Fruit fly (Drosophila melanogaster) whole organism, adult: Measurements from ENCODE around the gene Stt3A.

ENCODE experiments used
- CG11617 ChIP-seq: fragments of 200-800 bp; sonication (Bioruptor generic); optimal IDR thresholded peaks from 2 replicates; lab custom pipeline; 2017; ENCODE audit warnings: mild to moderate bottlenecking, missing biosample characterization, missing genetic modification reagents, missing genetic modification characterization
- CG12768 ChIP-seq: fragments of 200-800 bp; sonication (Bioruptor generic); optimal IDR thresholded peaks from 2 replicates; lab custom pipeline; 2017; ENCODE audit warnings: missing biosample characterization, missing genetic modification characterization, mild to moderate bottlenecking, moderate library complexity, missing genetic modification reagents
- CG1620 ChIP-seq: fragments of 200-800 bp; sonication (Bioruptor generic); optimal IDR thresholded peaks from 2 replicates; lab custom pipeline; 2016; ENCODE audit warnings: missing biosample characterization, missing genetic modification characterization
- CG7045 ChIP-seq: fragments of 200-800 bp; sonication (Bioruptor generic); optimal IDR thresholded peaks from 2 replicates; lab custom pipeline; 2017; ENCODE audit warnings: missing biosample characterization, mild to moderate bottlenecking, missing genetic modification characterization
- CG7101 ChIP-seq: fragments of 200-800 bp; sonication (Bioruptor generic); optimal IDR thresholded peaks from 2 replicates; lab custom pipeline; 2018; ENCODE audit warnings: missing biosample characterization, mild to moderate bottlenecking, missing genetic modification characterization, moderate library complexity
- Crg-1 ChIP-seq: fragments of 200-800 bp; sonication (Bioruptor generic); optimal IDR thresholded peaks from 2 replicates; lab custom pipeline; 2016; ENCODE audit warnings: missing biosample characterization, missing genetic modification characterization
- Hr96 ChIP-seq: fragments of 200-800 bp; sonication (Bioruptor generic); optimal IDR thresholded peaks from 2 replicates; lab custom pipeline; 2016; ENCODE audit warnings: missing biosample characterization, missing genetic modification characterization
- Mnt ChIP-seq: fragments of 200-800 bp; sonication (Bioruptor generic); optimal IDR thresholded peaks from 2 replicates; lab custom pipeline; 2016; ENCODE audit warnings: missing biosample characterization, mild to moderate bottlenecking, missing genetic modification characterization
- cic ChIP-seq: fragments of 200-800 bp; sonication (Bioruptor generic); optimal IDR thresholded peaks from 2 replicates; lab custom pipeline; 2017; ENCODE audit warnings: missing biosample characterization, mild to moderate bottlenecking, missing genetic modification characterization, moderate library complexity
- kay ChIP-seq: fragments of 200-800 bp; sonication (Bioruptor generic); peaks from one replicate; lab custom pipeline; 2016; ENCODE audit warnings: missing biosample characterization, missing genetic modification characterization, borderline replicate concordance
- ovo ChIP-seq: fragments of 200-800 bp; sonication (Bioruptor generic); optimal IDR thresholded peaks from 2 replicates; lab custom pipeline; 2016; ENCODE audit warnings: missing biosample characterization, missing genetic modification characterization
- pad ChIP-seq: fragments of 200-800 bp; sonication (Bioruptor generic); optimal IDR thresholded peaks from 3 replicates; lab custom pipeline; 2017; ENCODE audit warnings: missing biosample characterization, missing genetic modification characterization, mild to moderate bottlenecking, moderate library complexity, missing genetic modification reagents
- toe ChIP-seq: fragments of 200-800 bp; sonication (Bioruptor generic); optimal IDR thresholded peaks from 2 replicates; lab custom pipeline; 2016; ENCODE audit warnings: missing biosample characterization, missing genetic modification characterization

dm6 chrX:21040505-21040904, 13.2 kb downstream of the Stt3A start, which contains the start of gene CG15449:
- TF ChIP-seq CG7045 (GFP tag; lab: Kevin White, UChicago), result no peak
- no peak for TF ChIP-seq kay
- TF ChIP-seq toe (GFP tag; lab: Kevin White, UChicago), result no peak
- no peak for TF ChIP-seq CG12768
- TF ChIP-seq Mnt (GFP tag; lab: Kevin White, UChicago), result no peak
- TF ChIP-seq CG11617, result no peak
- TF ChIP-seq cic (GFP tag; lab: Kevin White, UChicago), result no peak
- TF ChIP-seq CG1620 (GFP tag; lab: Kevin White, UChicago), result no peak
- no peak for TF ChIP-seq Hr96 (GFP tag; lab: Kevin White, UChicago)
- no peak for TF ChIP-seq ovo (GFP tag; lab: Kevin White, UChicago)
- no peak for TF ChIP-seq Crg-1
- no peak for TF ChIP-seq CG7101
- no peak for TF ChIP-seq pad (GFP tag; lab: Kevin White, UChicago)
